Fruit fly (Drosophila melanogaster) whole organism, wandering third instar larva: ENCODE data around the gene CG18223.

Experiments
- Abd-B ChIP-seq: fragments of >200 bp; optimal IDR thresholded peaks from 2 replicates; lab custom pipeline; 2017; ENCODE audit warnings: missing biosample characterization, missing genetic modification characterization
- CG32264 ChIP-seq: fragments of 200-800 bp; sonication (Bioruptor generic); optimal IDR thresholded peaks from 2 replicates; lab custom pipeline; 2016; ENCODE audit warnings: missing biosample characterization, missing genetic modification characterization
- Dfd ChIP-seq: fragments of >200 bp; optimal IDR thresholded peaks from 2 replicates; lab custom pipeline; 2017; ENCODE audit warnings: missing biosample characterization, missing genetic modification characterization
- Dif ChIP-seq: fragments of 200-275, 200-300 bp; sonication (Bioruptor generic); optimal IDR thresholded peaks from 2 replicates; lab custom pipeline; 2018; ENCODE audit warnings: missing biosample characterization, missing genetic modification characterization; ENCODE audit not compliant: partially characterized antibody
- GATAd ChIP-seq: sonication (Bioruptor generic); optimal IDR thresholded peaks from 2 replicates; lab custom pipeline; 2016; ENCODE audit warnings: missing biosample characterization, missing genetic modification characterization
- HLH106 ChIP-seq: fragments of 200-800 bp; optimal IDR thresholded peaks from 3 replicates; lab custom pipeline; 2019; ENCODE audit warnings: missing biosample characterization, mild to moderate bottlenecking, missing genetic modification characterization, moderate library complexity
- Hnf4 ChIP-seq: fragments of 200-800 bp; sonication (Bioruptor generic); optimal IDR thresholded peaks from 2 replicates; lab custom pipeline; 2016; ENCODE audit warnings: missing biosample characterization, mild to moderate bottlenecking, missing genetic modification characterization
- Hr78 ChIP-seq: fragments of >200 bp; optimal IDR thresholded peaks from 2 replicates; lab custom pipeline; 2017; ENCODE audit warnings: missing biosample characterization, missing genetic modification characterization
- Hr83 ChIP-seq: fragments of 200-300 bp; sonication (Bioruptor generic); optimal IDR thresholded peaks from 2 replicates; lab custom pipeline; 2016; ENCODE audit warnings: missing biosample characterization, mild to moderate bottlenecking, missing genetic modification characterization, moderate library complexity; ENCODE audit not compliant: poor library complexity, severe bottlenecking
- Jra ChIP-seq: sonication (Bioruptor generic); optimal IDR thresholded peaks from 2 replicates; lab custom pipeline; 2016; ENCODE audit warnings: missing biosample characterization, missing genetic modification characterization
- Mio ChIP-seq: sonication (Bioruptor generic); optimal IDR thresholded peaks from 2 replicates; lab custom pipeline; 2016; ENCODE audit warnings: missing biosample characterization, missing genetic modification characterization
- N ChIP-seq: fragments of >200 bp; optimal IDR thresholded peaks from 2 replicates; lab custom pipeline; 2018; ENCODE audit warnings: missing biosample characterization, missing external identifiers, missing genetic modification characterization
- OdsH ChIP-seq: fragments of 200-800 bp; sonication (Bioruptor generic); optimal IDR thresholded peaks from 2 replicates; lab custom pipeline; 2016; ENCODE audit warnings: missing biosample characterization, mild to moderate bottlenecking, missing genetic modification characterization
- Rel ChIP-seq, 2 experiments: fragments of 200-800 bp; sonication (Bioruptor generic) in 1 of 2; optimal IDR thresholded peaks; 2 replicates in 1 of 2; 3 replicates in 1 of 2; lab custom pipeline; 2016 to 2019; ENCODE audit warnings: mild to moderate bottlenecking in 2 of 2, missing biosample characterization in 2 of 2, missing genetic modification characterization in 2 of 2, moderate library complexity in 1 of 2
- Sp1 ChIP-seq: fragments of 200-800 bp; sonication (Bioruptor generic); optimal IDR thresholded peaks from 3 replicates; lab custom pipeline; 2019; ENCODE audit warnings: missing biosample characterization, mild to moderate bottlenecking, missing genetic modification characterization, moderate library complexity
- Vsx2 ChIP-seq: fragments of 200-300, 225-300 bp; sonication (Bioruptor generic); optimal IDR thresholded peaks from 2 replicates; lab custom pipeline; 2018; ENCODE audit warnings: missing biosample characterization, missing genetic modification characterization; ENCODE audit not compliant: partially characterized antibody
- br ChIP-seq: fragments of 200-800 bp; sonication (Bioruptor generic); optimal IDR thresholded peaks from 2 replicates; lab custom pipeline; 2016; ENCODE audit warnings: missing biosample characterization, missing genetic modification characterization
- dl ChIP-seq, 2 experiments: fragments of 175-275, 200-275 bp in 1 of 2; fragments of 200-275 bp in 1 of 2; sonication (Bioruptor generic); optimal IDR thresholded peaks; lab custom pipeline; 2018; ENCODE audit warnings: mild to moderate bottlenecking in 2 of 2, missing biosample characterization in 2 of 2, missing genetic modification characterization in 2 of 2, moderate library complexity in 2 of 2; ENCODE audit not compliant: partially characterized antibody in 2 of 2, insufficient read depth in 1 of 2
- dmrt93B ChIP-seq: fragments of 200-800 bp; sonication (Bioruptor generic); optimal IDR thresholded peaks from 2 replicates; lab custom pipeline; 2018; ENCODE audit warnings: missing biosample characterization, mild to moderate bottlenecking, missing genetic modification characterization
- dsf ChIP-seq: sonication (Bioruptor generic); optimal IDR thresholded peaks from 2 replicates; lab custom pipeline; 2016; ENCODE audit warnings: missing biosample characterization, missing genetic modification characterization, borderline replicate concordance
- foxo ChIP-seq, 2 experiments: fragments of 200-800 bp; sonication (Bioruptor generic); optimal IDR thresholded peaks; 2 replicates in 1 of 2; 3 replicates in 1 of 2; lab custom pipeline; 2016 to 2017; ENCODE audit warnings: missing biosample characterization in 2 of 2, missing genetic modification characterization in 2 of 2
- fru ChIP-seq: fragments of 200-800 bp; sonication (Bioruptor generic); optimal IDR thresholded peaks from 3 replicates; lab custom pipeline; 2016; ENCODE audit warnings: missing biosample characterization, mild to moderate bottlenecking, missing genetic modification characterization
- h ChIP-seq: fragments of 200-800 bp; sonication (Bioruptor generic); optimal IDR thresholded peaks from 3 replicates; lab custom pipeline; 2016; ENCODE audit warnings: missing biosample characterization, mild to moderate bottlenecking, missing genetic modification characterization
- jim ChIP-seq: fragments of 175-275, 200-325 bp; sonication (Bioruptor generic); optimal IDR thresholded peaks from 2 replicates; lab custom pipeline; 2016; ENCODE audit warnings: missing biosample characterization, mild to moderate bottlenecking, missing genetic modification characterization
- lola ChIP-seq: fragments of >200 bp; optimal IDR thresholded peaks from 2 replicates; lab custom pipeline; 2017; ENCODE audit warnings: missing biosample characterization, missing genetic modification characterization
- rgr ChIP-seq: fragments of 200-800 bp; sonication (Bioruptor generic); optimal IDR thresholded peaks from 3 replicates; lab custom pipeline; 2016; ENCODE audit warnings: missing biosample characterization, mild to moderate bottlenecking, missing genetic modification characterization
- sage ChIP-seq: fragments of 200-800 bp; sonication (Bioruptor generic); optimal IDR thresholded peaks from 2 replicates; lab custom pipeline; 2016; ENCODE audit warnings: missing biosample characterization, mild to moderate bottlenecking, missing genetic modification characterization
- sv ChIP-seq: fragments of 200-800 bp; sonication (Bioruptor generic); optimal IDR thresholded peaks from 3 replicates; lab custom pipeline; 2016; ENCODE audit warnings: missing biosample characterization, missing genetic modification characterization
- tai ChIP-seq: sonication (Bioruptor generic); optimal IDR thresholded peaks from 2 replicates; lab custom pipeline; 2016; ENCODE audit warnings: missing biosample characterization, missing genetic modification characterization
- usp ChIP-seq: fragments of >200 bp; optimal IDR thresholded peaks from 2 replicates; lab custom pipeline; 2017; ENCODE audit warnings: missing biosample characterization, missing genetic modification characterization
- woc ChIP-seq: sonication (Bioruptor generic); optimal IDR thresholded peaks from 2 replicates; lab custom pipeline; 2016; ENCODE audit warnings: missing biosample characterization, mild to moderate bottlenecking, missing genetic modification characterization

CG18223 gene

dm6 chr3L:18890283-18891175, 29.6 kb downstream of the CG18223 start, which contains the start of gene CG3961 (continued):
- no peak for TF ChIP-seq GATAd (GFP tag; lab: Kevin White, UChicago)
- TF ChIP-seq tai: peak; percentile 89
- TF ChIP-seq Sp1 (GFP tag; lab: Kevin White, UChicago): peak; percentile 99
- TF ChIP-seq h (GFP tag; lab: Kevin White, UChicago): peak; percentile 97
- peak; percentile 84 for TF ChIP-seq Jra (GFP tag; lab: Kevin White, UChicago)
- TF ChIP-seq Hr83: peak; percentile 34
- TF ChIP-seq OdsH (GFP tag; lab: Kevin White, UChicago): peak; percentile 99
- peak; percentile 93 for TF ChIP-seq Dif (GFP tag; lab: Kevin White, UChicago)
- TF ChIP-seq br (GFP tag; lab: Kevin White, UChicago): peak; percentile 95
- peak; percentile 89 for TF ChIP-seq sage (GFP tag; lab: Kevin White, UChicago)

DNA sequence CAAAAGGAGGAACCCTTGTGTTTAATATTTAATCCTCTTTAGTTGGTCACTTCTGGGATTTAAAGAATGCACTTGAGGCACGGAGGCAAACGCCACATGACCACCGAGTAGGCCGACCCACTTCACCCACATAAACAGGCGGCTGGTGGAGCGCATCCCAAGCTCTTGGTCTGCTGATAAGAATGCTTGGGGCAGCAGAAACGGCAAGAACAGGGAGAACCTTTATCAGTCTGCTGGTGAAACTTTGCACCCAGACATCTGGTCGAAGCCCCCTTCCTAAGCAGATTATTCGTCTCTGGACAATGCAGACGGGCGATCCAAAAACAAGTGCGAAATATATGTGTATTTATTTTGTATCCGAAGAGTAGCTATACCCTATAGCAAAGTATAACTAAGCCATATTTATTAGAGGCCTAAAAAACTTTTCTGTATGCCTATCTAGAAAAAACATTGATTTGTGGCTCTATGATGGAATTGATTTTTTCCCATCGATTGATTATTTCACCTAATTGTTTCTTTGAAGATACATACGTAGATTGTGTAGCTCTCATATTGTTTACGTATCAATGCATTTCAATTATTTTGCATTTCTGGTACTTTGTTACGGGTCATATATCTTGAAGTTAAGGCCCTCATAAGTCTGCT, 30.8 kb downstream of the CG18223 start:
- TF ChIP-seq rgr (GFP tag; lab: Kevin White, UChicago) (peak; percentile 20), Dif (GFP tag; lab: Kevin White, UChicago) (peak; percentile 0), Hnf4 (GFP tag; lab: Kevin White, UChicago) (peak; percentile 30), dl (GFP tag; optimal IDR thresholded peaks at IDR 0.05; lab: Kevin White, UChicago; ENCODE audit: insufficient read depth in 1 of 2, partially characterized antibody in 2 of 2) (no peak), foxo (GFP tag; optimal IDR thresholded peaks at IDR 0.05; lab: Kevin White, UChicago) (peak in 1 of 2 experiments; percentile 33), fru (peak; percentile 41), Jra (GFP tag; lab: Kevin White, UChicago) (no peak), sage (GFP tag; lab: Kevin White, UChicago) (no peak), N (GFP tag; lab: Kevin White, UChicago) (no peak), dsf (GFP tag; lab: Kevin White, UChicago) (no peak), HLH106 (tag; lab: Kevin White, UChicago) (no peak), Vsx2 (no peak), usp (GFP tag; lab: Kevin White, UChicago) (no peak), h (GFP tag; lab: Kevin White, UChicago) (peak; percentile 8), jim (GFP tag; lab: Kevin White, UChicago) (no peak), Rel (GFP tag; optimal IDR thresholded peaks at IDR 0.05; lab: Kevin White, UChicago) (no peak), Rel (tag; optimal IDR thresholded peaks at IDR 0.05; lab: Kevin White, UChicago) (peak; percentile 35), CG32264 (GFP tag; lab: Kevin White, UChicago) (no peak), OdsH (GFP tag; lab: Kevin White, UChicago) (no peak), lola (GFP tag; lab: Kevin White, UChicago) (no peak)

- TF ChIP-seq dsf (GFP tag; lab: Kevin White, UChicago) (no peak), Dif (GFP tag; lab: Kevin White, UChicago) (no peak), dmrt93B (GFP tag; lab: Kevin White, UChicago) (no peak), HLH106 (tag; lab: Kevin White, UChicago) (no peak), tai (no peak), sv (GFP tag; lab: Kevin White, UChicago) (no peak), Dfd (GFP tag; lab: Kevin White, UChicago) (no peak), Jra (GFP tag; lab: Kevin White, UChicago) (no peak), h (GFP tag; lab: Kevin White, UChicago) (no peak), lola (GFP tag; lab: Kevin White, UChicago) (no peak), sage (GFP tag; lab: Kevin White, UChicago) (no peak), Hr78 (no peak), CG32264 (GFP tag; lab: Kevin White, UChicago) (no peak), N (GFP tag; lab: Kevin White, UChicago) (no peak), Mio (GFP tag; lab: Kevin White, UChicago) (no peak), Hnf4 (GFP tag; lab: Kevin White, UChicago) (no peak), foxo (GFP tag; optimal IDR thresholded peaks at IDR 0.05; lab: Kevin White, UChicago) (no peak), GATAd (GFP tag; lab: Kevin White, UChicago) (no peak), Abd-B (GFP tag; lab: Kevin White, UChicago) (no peak), woc (GFP tag; lab: Kevin White, UChicago) (no peak)
Measured at dm6 chr3L:18881613-18882012, 38.5 kb downstream of the CG18223 start.
